Fruit fly (Drosophila melanogaster): ENCODE data around the gene CG3631.
A peak's percentile ranks its signal among the peaks of the same experiment; 100 is the strongest.

CG3631 gene

DNA sequence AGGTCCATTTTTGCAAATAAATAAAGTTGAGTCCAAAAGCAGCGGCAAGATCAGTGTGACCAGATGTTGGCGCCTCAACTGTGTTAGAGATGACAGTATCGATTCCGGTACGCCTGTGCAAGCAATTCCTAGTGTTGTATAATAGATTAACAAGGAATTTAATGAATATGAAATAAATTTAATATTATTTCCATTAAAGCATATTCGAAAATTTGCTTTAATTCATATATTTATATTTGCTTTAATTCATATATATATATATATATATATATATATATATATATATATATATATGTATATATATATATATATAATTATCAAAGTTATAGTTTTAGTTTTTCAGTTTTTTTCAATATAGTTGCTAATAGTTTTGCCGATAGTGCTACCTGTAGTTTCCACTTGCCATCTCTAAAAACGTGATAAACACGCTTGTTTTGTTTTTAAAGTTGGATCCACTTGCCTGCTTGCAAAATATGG is 19.1 kb downstream of the CG3631 start, which contains the start of the genes Nup93-2 and CG3817 (continued):
- TF ChIP-seq D (optimal IDR thresholded peaks at IDR 0.05) (no peak), D (GFP tag; optimal IDR thresholded peaks at IDR 0.05) (no peak), HLH4C (GFP tag; IDR thresholded peaks at IDR 0.05; ENCODE audit: partially characterized antibody) (peak; percentile 39; the same call in 1 of the 3 replicates), CG7963 (GFP tag; IDR thresholded peaks at IDR 0.05; ENCODE audit: partially characterized antibody) (0 out of 3 replicates have a peak, but pooled peaks have one; percentile 45), Dref (GFP tag; IDR thresholded peaks at IDR 0.05) (peak; percentile 41), CG12236 (GFP tag; optimal IDR thresholded peaks at IDR 0.05) (no peak), CG4707 (GFP tag; optimal IDR thresholded peaks at IDR 0.05) (no peak), CG8281 (tag; optimal IDR thresholded peaks at IDR 0.05) (peak; percentile 54), gcm (GFP tag; optimal IDR thresholded peaks at IDR 0.05) (peak; percentile 36), Dek (tag; optimal IDR thresholded peaks at IDR 0.05) (peak; percentile 70), wdn (GFP tag; IDR thresholded peaks at IDR 0.05) (0 out of 2 replicates have a peak, but pooled peaks have one; percentile 23), fru (optimal IDR thresholded peaks at IDR 0.05) (no peak), lilli (GFP tag; optimal IDR thresholded peaks at IDR 0.05) (peak; percentile 40), phol (tag; optimal IDR thresholded peaks at IDR 0.05) (peak; percentile 85), tna (GFP tag; IDR thresholded peaks at IDR 0.05; ENCODE audit: partially characterized antibody) (no peak), Ravus (GFP tag; IDR thresholded peaks at IDR 0.05) (no peak), Awh (GFP tag; IDR thresholded peaks at IDR 0.05) (no peak), CG10267 (tag; optimal IDR thresholded peaks at IDR 0.05) (peak; percentile 86), CG1792 (GFP tag; optimal IDR thresholded peaks at IDR 0.05) (no peak), lbe (GFP tag; optimal IDR thresholded peaks at IDR 0.05) (no peak), Dip2 (GFP tag; IDR thresholded peaks at IDR 0.05) (no peak), CG11456 (GFP tag; IDR thresholded peaks at IDR 0.05) (peak; percentile 77; the same call in 2 of the 3 replicates), bbx (GFP tag; IDR thresholded peaks at IDR 0.05; ENCODE audit: partially characterized antibody) (peak; percentile 75), CG7786 (GFP tag; optimal IDR thresholded peaks at IDR 0.05) (no peak), peb (GFP tag; IDR thresholded peaks at IDR 0.05) (no peak), gt (GFP tag; IDR thresholded peaks at IDR 0.05) (0 out of 2 replicates have a peak, but pooled peaks have one; percentile 37), mld (GFP tag; IDR thresholded peaks at IDR 0.05; ENCODE audit: partially characterized antibody) (peak; percentile 28; the same call in 1 of the 3 replicates), CG2120 (GFP tag; optimal IDR thresholded peaks at IDR 0.05) (peak; percentile 64), Doc2 (GFP tag; IDR thresholded peaks at IDR 0.05) (no peak), Dp (GFP tag; optimal IDR thresholded peaks at IDR 0.05) (peak; percentile 42), org-1 (GFP tag; optimal IDR thresholded peaks at IDR 0.05) (peak; percentile 36), tx (GFP tag; optimal IDR thresholded peaks at IDR 0.05) (no peak), CG3838 (GFP tag; optimal IDR thresholded peaks at IDR 0.05) (no peak), Usf (GFP tag; optimal IDR thresholded peaks at IDR 0.05) (peak; percentile 56), NC2β (GFP tag; optimal IDR thresholded peaks at IDR 0.05) (no peak), CG8359 (GFP tag; optimal IDR thresholded peaks at IDR 0.05; ENCODE audit: borderline replicate concordance) (no peak), CG11723 (GFP tag; optimal IDR thresholded peaks at IDR 0.05) (no peak), crol (GFP tag; IDR thresholded peaks at IDR 0.05) (no peak), unc-4 (GFP tag; IDR thresholded peaks at IDR 0.05; ENCODE audit: partially characterized antibody) (peak; percentile 74), fd3F (GFP tag; optimal IDR thresholded peaks at IDR 0.05) (peak; percentile 19), CG1832 (GFP tag; optimal IDR thresholded peaks at IDR 0.05) (no peak), Myb (GFP tag; optimal IDR thresholded peaks at IDR 0.05) (no peak), lab (GFP tag; optimal IDR thresholded peaks at IDR 0.05) (peak; percentile 74), CG43689 (GFP tag; IDR thresholded peaks at IDR 0.05) (no peak), NC2α (GFP tag; optimal IDR thresholded peaks at IDR 0.05) (no peak), CG4424 (GFP tag; optimal IDR thresholded peaks at IDR 0.05) (peak; percentile 50), CG9817 (tag; optimal IDR thresholded peaks at IDR 0.05) (peak; percentile 89), pnt (GFP tag; optimal IDR thresholded peaks at IDR 0.05) (peak; percentile 50), CG3847 (GFP tag; IDR thresholded peaks at IDR 0.05) (peak; percentile 70), pzg (GFP tag; optimal IDR thresholded peaks at IDR 0.05) (peak; percentile 37), CG2875 (GFP tag; optimal IDR thresholded peaks at IDR 0.05) (no peak)
